Worm (Caenorhabditis elegans): ENCODE results near the gene str-69.

str-69 gene

ce11 chrV:3145241-3145640 lies 39.5 kb upstream of the str-69 start:
- TF ChIP-seq nhr-12 (tag; optimal IDR thresholded peaks at IDR 0.05) (no peak), egl-5 (tag; optimal IDR thresholded peaks at IDR 0.05) (no peak), ztf-4 (tag; optimal IDR thresholded peaks at IDR 0.05) (no peak), tbx-2 (tag; optimal IDR thresholded peaks at IDR 0.05) (no peak), eor-1 (tag; optimal IDR thresholded peaks at IDR 0.05) (no peak), fos-1 (tag; optimal IDR thresholded peaks at IDR 0.05) (no peak), elt-3 (tag; optimal IDR thresholded peaks at IDR 0.05) (no peak), nhr-77 (tag; optimal IDR thresholded peaks at IDR 0.05) (no peak), nhr-67 (tag; optimal IDR thresholded peaks at IDR 0.05) (no peak), ceh-28 (tag; optimal IDR thresholded peaks at IDR 0.05) (no peak), skn-1 (tag; optimal IDR thresholded peaks at IDR 0.05) (no peak)

- TF ChIP-seq ztf-11 (tag; optimal IDR thresholded peaks at IDR 0.05), result no peak
- TF ChIP-seq nhr-76 (tag; optimal IDR thresholded peaks at IDR 0.05), result no peak
- no peak for TF ChIP-seq mdl-1 (tag; optimal IDR thresholded peaks at IDR 0.05)
- TF ChIP-seq R02D3.7 (tag; optimal IDR thresholded peaks at IDR 0.05), result no peak
- TF ChIP-seq ama-1 (optimal IDR thresholded peaks at IDR 0.05), result no peak
- TF ChIP-seq nfya-1 (tag; optimal IDR thresholded peaks at IDR 0.05; ENCODE audit: insufficient read depth), result no peak
- TF ChIP-seq aly-2 (tag; optimal IDR thresholded peaks at IDR 0.05), result no peak
- TF ChIP-seq elt-3 (tag; optimal IDR thresholded peaks at IDR 0.05), result no peak
- no peak for TF ChIP-seq lsy-12 (tag; optimal IDR thresholded peaks at IDR 0.05)
- no peak for TF ChIP-seq ztf-4 (tag; optimal IDR thresholded peaks at IDR 0.05)
- TF ChIP-seq eor-1 (tag; optimal IDR thresholded peaks at IDR 0.05), result no peak
- TF ChIP-seq egl-5 (tag; optimal IDR thresholded peaks at IDR 0.05), result no peak
- TF ChIP-seq zag-1 (tag; optimal IDR thresholded peaks at IDR 0.05), result no peak
- no peak for TF ChIP-seq daf-12 (tag; optimal IDR thresholded peaks at IDR 0.05)
- no peak for TF ChIP-seq pqm-1 (tag; optimal IDR thresholded peaks at IDR 0.05)
- no peak for TF ChIP-seq unc-39 (tag; optimal IDR thresholded peaks at IDR 0.05)
- TF ChIP-seq hmg-11 (tag; optimal IDR thresholded peaks at IDR 0.05), result no peak
These were observed 38.8 kb upstream of the str-69 start, which contains the start of gene srab-10 for ce11 chrV:3144494-3144893. TSS of gene srab-10 (minus strand) at chrV:3144594.

- TF ChIP-seq ceh-9 (tag; optimal IDR thresholded peaks at IDR 0.05) (no peak), nhr-67 (tag; optimal IDR thresholded peaks at IDR 0.05) (no peak), unc-62 (GFP tag; optimal IDR thresholded peaks at IDR 0.05) (no peak), lin-39 (tag; optimal IDR thresholded peaks at IDR 0.05) (no peak), lsy-12 (tag; optimal IDR thresholded peaks at IDR 0.05) (no peak), unc-39 (tag; optimal IDR thresholded peaks at IDR 0.05) (no peak), nhr-11 (tag; optimal IDR thresholded peaks at IDR 0.05) (no peak), pha-4 (tag; optimal IDR thresholded peaks at IDR 0.05) (no peak), mml-1 (tag; optimal IDR thresholded peaks at IDR 0.05) (no peak), elt-1 (tag; optimal IDR thresholded peaks at IDR 0.05) (no peak), jun-1 (tag; optimal IDR thresholded peaks at IDR 0.05) (no peak), ceh-28 (tag; optimal IDR thresholded peaks at IDR 0.05) (no peak), ZK546.5 (tag; optimal IDR thresholded peaks at IDR 0.05) (no peak), eor-1 (tag; optimal IDR thresholded peaks at IDR 0.05) (no peak), nhr-28 (tag; optimal IDR thresholded peaks at IDR 0.05) (no peak)
These were observed 35.5 kb upstream of the str-69 start, which contains the start of gene srab-9 for ce11 chrV:3141190-3141589. TSS of gene srab-9 (minus strand) at chrV:3141290.

- TF ChIP-seq nhr-23 (tag; optimal IDR thresholded peaks at IDR 0.05) (no peak), ceh-16 (tag; optimal IDR thresholded peaks at IDR 0.05) (no peak), elt-3 (tag; optimal IDR thresholded peaks at IDR 0.05) (no peak), ceh-82 (tag; optimal IDR thresholded peaks at IDR 0.05) (no peak), jun-1 (tag; optimal IDR thresholded peaks at IDR 0.05) (no peak), nhr-11 (tag; optimal IDR thresholded peaks at IDR 0.05) (no peak), aly-2 (tag; optimal IDR thresholded peaks at IDR 0.05) (no peak), ztf-4 (tag; optimal IDR thresholded peaks at IDR 0.05) (no peak), egl-5 (tag; optimal IDR thresholded peaks at IDR 0.05) (no peak), mml-1 (tag; optimal IDR thresholded peaks at IDR 0.05) (no peak), mdl-1 (tag; optimal IDR thresholded peaks at IDR 0.05) (no peak), ZK546.5 (tag; optimal IDR thresholded peaks at IDR 0.05) (no peak), pha-4 (tag; optimal IDR thresholded peaks at IDR 0.05) (no peak), fos-1 (tag; optimal IDR thresholded peaks at IDR 0.05) (no peak), daf-12 (tag; optimal IDR thresholded peaks at IDR 0.05) (no peak)
These were observed 32.8 kb upstream of the str-69 start, which contains the start of the genes irld-3 and F02C9.1 for ce11 chrV:3138488-3138887. TSS of gene irld-3 (minus strand) at chrV:3138588. TSS of gene F02C9.1 (plus strand) at chrV:3138703.
